ENCODE assay signal across 4 fruit fly cellular contexts in genomic region chr3L:12643820-12644744, dm6.
TF ChIP-seq lines count a peak whose summit lies in the region.

No protein-coding gene starts in this region.

- no peak for TF ChIP-seq CTCF in whole organism, embryonic (GFP tag; optimal IDR thresholded peaks at IDR 0.05; lab: Kevin White, UChicago)

TF ChIP-seq in whole organism, embryonic, 481 proteins besides CTCF, POLR2A, EP300 and RAD21 (continues in another document):
- TF ChIP-seq Fer3 (tag; optimal IDR thresholded peaks at IDR 0.05; lab: Kevin White, UChicago) = peak; percentile 31
- TF ChIP-seq CG6813 (GFP tag; optimal IDR thresholded peaks at IDR 0.05; lab: Kevin White, UChicago) = peak; percentile 33
- TF ChIP-seq Mes4 (GFP tag; optimal IDR thresholded peaks at IDR 0.05; lab: Kevin White, UChicago) = no peak
- TF ChIP-seq Sox100B (GFP tag; optimal IDR thresholded peaks at IDR 0.05; lab: Kevin White, UChicago) = peak; percentile 71
- peak; percentile 83 for TF ChIP-seq CG17829 (tag; optimal IDR thresholded peaks at IDR 0.05; lab: Kevin White, UChicago)
- peak; percentile 56 for TF ChIP-seq row (GFP tag; IDR thresholded peaks at IDR 0.05; lab: Robert Waterston, UW)
- TF ChIP-seq CG4404 (GFP tag; IDR thresholded peaks at IDR 0.05; lab: Robert Waterston, UW) = no peak
- TF ChIP-seq Awh (GFP tag; IDR thresholded peaks at IDR 0.05; lab: Robert Waterston, UW) = peak; percentile 61
- no peak for TF ChIP-seq CG3995 (GFP tag; optimal IDR thresholded peaks at IDR 0.05; lab: Kevin White, UChicago)
- peak; percentile 10 for TF ChIP-seq Lhr (GFP tag; optimal IDR thresholded peaks at IDR 0.05; lab: Kevin White, UChicago)
- TF ChIP-seq Hr78 (GFP tag; optimal IDR thresholded peaks at IDR 0.05; lab: Kevin White, UChicago) = peak in 1 of 2 experiments; percentile 21
- TF ChIP-seq gem (tag; optimal IDR thresholded peaks at IDR 0.05; lab: Kevin White, UChicago) = peak; percentile 87
- TF ChIP-seq CG9817 (tag; optimal IDR thresholded peaks at IDR 0.05; lab: Kevin White, UChicago) = peak; percentile 2
- peak; percentile 78 for TF ChIP-seq fd96Cb (tag; optimal IDR thresholded peaks at IDR 0.05; lab: Kevin White, UChicago)
- TF ChIP-seq hkb (optimal IDR thresholded peaks at IDR 0.05; lab: Kevin White, UChicago) = no peak
- 0 out of 2 replicates have a peak, but pooled peaks have one; percentile 48 for TF ChIP-seq hkb (GFP tag; IDR thresholded peaks at IDR 0.05; lab: Robert Waterston, UW)
- no peak for TF ChIP-seq peb (GFP tag; IDR thresholded peaks at IDR 0.05; lab: Robert Waterston, UW)
- peak; percentile 47 for TF ChIP-seq Xbp1 (GFP tag; optimal IDR thresholded peaks at IDR 0.05; lab: Kevin White, UChicago)
- TF ChIP-seq CG6654 (GFP tag; optimal IDR thresholded peaks at IDR 0.05; lab: Kevin White, UChicago) = peak; percentile 0
- peak; percentile 39 for TF ChIP-seq odd (GFP tag; optimal IDR thresholded peaks at IDR 0.05; lab: Kevin White, UChicago)
- no peak for TF ChIP-seq psq (GFP tag; optimal IDR thresholded peaks at IDR 0.05; lab: Kevin White, UChicago)
- TF ChIP-seq CG32767 (GFP tag; IDR thresholded peaks at IDR 0.05; lab: Robert Waterston, UW) = peak; percentile 38; the same call in 1 of the 2 replicates

TF ChIP-seq in whole organism, prepupa, 60 proteins besides CTCF, POLR2A, EP300 and RAD21 (continues in another document):
- peak; percentile 56 for TF ChIP-seq esn (GFP tag; optimal IDR thresholded peaks at IDR 0.05; lab: Kevin White, UChicago)
- TF ChIP-seq Hr4 (GFP tag; optimal IDR thresholded peaks at IDR 0.05; lab: Kevin White, UChicago) = no peak
- peak; percentile 32 for TF ChIP-seq CG3032 (tag; optimal IDR thresholded peaks at IDR 0.05; lab: Kevin White, UChicago)
- peak; percentile 5 for TF ChIP-seq lz (GFP tag; optimal IDR thresholded peaks at IDR 0.05; lab: Kevin White, UChicago)
- TF ChIP-seq Hr38 (GFP tag; optimal IDR thresholded peaks at IDR 0.05; lab: Kevin White, UChicago) = no peak
- TF ChIP-seq CG4318 (GFP tag; optimal IDR thresholded peaks at IDR 0.05; lab: Kevin White, UChicago) = no peak
- TF ChIP-seq fkh (GFP tag; optimal IDR thresholded peaks at IDR 0.05; lab: Kevin White, UChicago) = no peak
- TF ChIP-seq Ets96B (tag; optimal IDR thresholded peaks at IDR 0.05; lab: Kevin White, UChicago) = peak; percentile 30
- no peak for TF ChIP-seq CG8319 (GFP tag; optimal IDR thresholded peaks at IDR 0.05; lab: Kevin White, UChicago)
- no peak for TF ChIP-seq CG6808 (GFP tag; optimal IDR thresholded peaks at IDR 0.05; lab: Kevin White, UChicago)
- TF ChIP-seq Ets21C (GFP tag; optimal IDR thresholded peaks at IDR 0.05; lab: Kevin White, UChicago) = peak; percentile 3
- TF ChIP-seq Smox (GFP tag; optimal IDR thresholded peaks at IDR 0.05; lab: Kevin White, UChicago) = peak; percentile 17
- TF ChIP-seq Sox14 (GFP tag; optimal IDR thresholded peaks at IDR 0.05; lab: Kevin White, UChicago) = no peak
- TF ChIP-seq CG6163 (GFP tag; IDR thresholded peaks at IDR 0.05; lab: Robert Waterston, UW) = no peak
- no peak for TF ChIP-seq fd59A (GFP tag; optimal IDR thresholded peaks at IDR 0.05; lab: Kevin White, UChicago)
- TF ChIP-seq CG11902 (GFP tag; optimal IDR thresholded peaks at IDR 0.05; lab: Kevin White, UChicago) = peak; percentile 29
- TF ChIP-seq CG11762 (GFP tag; optimal IDR thresholded peaks at IDR 0.05; lab: Kevin White, UChicago; ENCODE audit: insufficient read depth) = no peak
- peak; percentile 20 for TF ChIP-seq CG31627 (GFP tag; optimal IDR thresholded peaks at IDR 0.05; lab: Kevin White, UChicago)
- TF ChIP-seq eg (GFP tag; IDR thresholded peaks at IDR 0.05; lab: Robert Waterston, UW) = no peak
- no peak for TF ChIP-seq CG10669 (GFP tag; optimal IDR thresholded peaks at IDR 0.05; lab: Kevin White, UChicago)
- TF ChIP-seq net (GFP tag; optimal IDR thresholded peaks at IDR 0.05; lab: Kevin White, UChicago) = no peak
- no peak for TF ChIP-seq CG32006 (GFP tag; optimal IDR thresholded peaks at IDR 0.05; lab: Kevin White, UChicago)
- no peak for TF ChIP-seq CG6854 (GFP tag; optimal IDR thresholded peaks at IDR 0.05; lab: Kevin White, UChicago)
- TF ChIP-seq CG6792 (GFP tag; optimal IDR thresholded peaks at IDR 0.05; lab: Kevin White, UChicago) = peak; percentile 16
- no peak for TF ChIP-seq CG6276 (GFP tag; optimal IDR thresholded peaks at IDR 0.05; lab: Kevin White, UChicago)

TF ChIP-seq in whole organism, pupa, 21 proteins besides CTCF, POLR2A, EP300 and RAD21:
- peak; percentile 45 for TF ChIP-seq CG8159 (tag; optimal IDR thresholded peaks at IDR 0.05; lab: Kevin White, UChicago)
- no peak for TF ChIP-seq CG10348 (GFP tag; IDR thresholded peaks at IDR 0.05; lab: Robert Waterston, UW)
- TF ChIP-seq CG17806 (tag; optimal IDR thresholded peaks at IDR 0.05; lab: Kevin White, UChicago) = peak; percentile 28

TF ChIP-seq in whole organism, wandering third instar larva, 38 proteins besides CTCF, POLR2A, EP300 and RAD21:
- TF ChIP-seq tai (GFP tag; optimal IDR thresholded peaks at IDR 0.05; lab: Kevin White, UChicago) = no peak
- no peak for TF ChIP-seq Hr83 (GFP tag; optimal IDR thresholded peaks at IDR 0.05; lab: Kevin White, UChicago; ENCODE audit: poor library complexity, severe bottlenecking)
- TF ChIP-seq woc (GFP tag; optimal IDR thresholded peaks at IDR 0.05; lab: Kevin White, UChicago) = no peak
- TF ChIP-seq Vsx2 (GFP tag; optimal IDR thresholded peaks at IDR 0.05; lab: Kevin White, UChicago; ENCODE audit: partially characterized antibody) = peak; percentile 97
- TF ChIP-seq sage (GFP tag; optimal IDR thresholded peaks at IDR 0.05; lab: Kevin White, UChicago) = no peak
- peak; percentile 29 for TF ChIP-seq dmrt93B (GFP tag; optimal IDR thresholded peaks at IDR 0.05; lab: Kevin White, UChicago)
- no peak for TF ChIP-seq brk (GFP tag; optimal IDR thresholded peaks at IDR 0.05; lab: Kevin White, UChicago)
- TF ChIP-seq GATAd (GFP tag; optimal IDR thresholded peaks at IDR 0.05; lab: Kevin White, UChicago) = no peak
- TF ChIP-seq ey (GFP tag; optimal IDR thresholded peaks at IDR 0.05; lab: Kevin White, UChicago) = no peak
- peak; percentile 5 for TF ChIP-seq CG9705 (GFP tag; optimal IDR thresholded peaks at IDR 0.05; lab: Kevin White, UChicago)
- TF ChIP-seq CG32264 (GFP tag; optimal IDR thresholded peaks at IDR 0.05; lab: Kevin White, UChicago) = no peak
- TF ChIP-seq CrebA (GFP tag; optimal IDR thresholded peaks at IDR 0.05; lab: Kevin White, UChicago; ENCODE audit: borderline replicate concordance) = no peak
- TF ChIP-seq lola (GFP tag; optimal IDR thresholded peaks at IDR 0.05; lab: Kevin White, UChicago) = no peak
- TF ChIP-seq Rel (GFP tag; optimal IDR thresholded peaks at IDR 0.05; lab: Kevin White, UChicago) = no peak
- TF ChIP-seq Rel (tag; optimal IDR thresholded peaks at IDR 0.05; lab: Kevin White, UChicago) = no peak
- TF ChIP-seq Myc (optimal IDR thresholded peaks at IDR 0.05; lab: Kevin White, UChicago) = no peak
- no peak for TF ChIP-seq OdsH (GFP tag; optimal IDR thresholded peaks at IDR 0.05; lab: Kevin White, UChicago)
- TF ChIP-seq dl (GFP tag; optimal IDR thresholded peaks at IDR 0.05; lab: Kevin White, UChicago; ENCODE audit: insufficient read depth in 1 of 2, partially characterized antibody in 2 of 2) = no peak
- TF ChIP-seq Hr78 (GFP tag; optimal IDR thresholded peaks at IDR 0.05; lab: Kevin White, UChicago) = no peak
- TF ChIP-seq Dfd (GFP tag; optimal IDR thresholded peaks at IDR 0.05; lab: Kevin White, UChicago) = no peak
- no peak for TF ChIP-seq rgr (GFP tag; optimal IDR thresholded peaks at IDR 0.05; lab: Kevin White, UChicago)
- no peak for TF ChIP-seq N (GFP tag; optimal IDR thresholded peaks at IDR 0.05; lab: Kevin White, UChicago)
- TF ChIP-seq jim (GFP tag; optimal IDR thresholded peaks at IDR 0.05; lab: Kevin White, UChicago) = no peak
- no peak for TF ChIP-seq Mio (GFP tag; optimal IDR thresholded peaks at IDR 0.05; lab: Kevin White, UChicago)
- no peak for TF ChIP-seq br (GFP tag; optimal IDR thresholded peaks at IDR 0.05; lab: Kevin White, UChicago)
- TF ChIP-seq Abd-B (GFP tag; optimal IDR thresholded peaks at IDR 0.05; lab: Kevin White, UChicago) = no peak
- no peak for TF ChIP-seq fru (GFP tag; optimal IDR thresholded peaks at IDR 0.05; lab: Kevin White, UChicago)
- TF ChIP-seq HLH106 (tag; optimal IDR thresholded peaks at IDR 0.05; lab: Kevin White, UChicago) = peak; percentile 68
- TF ChIP-seq Sp1 (GFP tag; optimal IDR thresholded peaks at IDR 0.05; lab: Kevin White, UChicago) = peak; percentile 40
- TF ChIP-seq Hnf4 (GFP tag; optimal IDR thresholded peaks at IDR 0.05; lab: Kevin White, UChicago) = no peak
- peak; percentile 18 for TF ChIP-seq h (GFP tag; optimal IDR thresholded peaks at IDR 0.05; lab: Kevin White, UChicago)
- TF ChIP-seq psq (GFP tag; optimal IDR thresholded peaks at IDR 0.05; lab: Kevin White, UChicago) = peak; percentile 22
- no peak for TF ChIP-seq usp (GFP tag; optimal IDR thresholded peaks at IDR 0.05; lab: Kevin White, UChicago)
- TF ChIP-seq Jra (GFP tag; optimal IDR thresholded peaks at IDR 0.05; lab: Kevin White, UChicago) = no peak
- TF ChIP-seq Dif (GFP tag; optimal IDR thresholded peaks at IDR 0.05; lab: Kevin White, UChicago; ENCODE audit: partially characterized antibody) = no peak
- no peak for TF ChIP-seq pan (optimal IDR thresholded peaks at IDR 0.05; lab: Kevin White, UChicago)
- TF ChIP-seq foxo (GFP tag; optimal IDR thresholded peaks at IDR 0.05; lab: Kevin White, UChicago) = peak in 1 of 2 experiments; percentile 53
- TF ChIP-seq dsf (GFP tag; optimal IDR thresholded peaks at IDR 0.05; lab: Kevin White, UChicago; ENCODE audit: borderline replicate concordance) = no peak
- TF ChIP-seq sv (GFP tag; optimal IDR thresholded peaks at IDR 0.05; lab: Kevin White, UChicago) = no peak

Comparison
In these comparisons a context has a peak if more than half of its experiments do, and no peak if none do; other contexts are left out.
1. Of the 7 proteins assayed by ChIP-seq in both whole organism, embryonic and whole organism, prepupa: peak only in whole organism, embryonic: Sox102F; only in whole organism, prepupa: Hr39; in both: Blimp-1; in neither: 4.